Worm (Caenorhabditis elegans): Measurements from ENCODE around the gene lpr-6.

The lpr-6 gene

ce11 chrX:11079667-11080066 is 19.9 kb downstream of the lpr-6 start, which contains the start of gene W04G3.13:
TSS of gene W04G3.13 (minus strand) at chrX:11079767.
- TF ChIP-seq nfya-1 (tag; optimal IDR thresholded peaks at IDR 0.05) (no peak), pros-1 (tag; optimal IDR thresholded peaks at IDR 0.05) (no peak), ceh-9 (tag; optimal IDR thresholded peaks at IDR 0.05) (no peak), ceh-19 (GFP tag; optimal IDR thresholded peaks at IDR 0.05) (no peak), K02D7.2 (tag; optimal IDR thresholded peaks at IDR 0.05) (no peak), ceh-24 (tag; optimal IDR thresholded peaks at IDR 0.05) (no peak), ceh-34 (tag; optimal IDR thresholded peaks at IDR 0.05) (no peak), fkh-6 (tag; optimal IDR thresholded peaks at IDR 0.05) (no peak), tbx-7 (tag; optimal IDR thresholded peaks at IDR 0.05) (no peak), sox-4 (tag; optimal IDR thresholded peaks at IDR 0.05) (no peak), pat-9 (tag; optimal IDR thresholded peaks at IDR 0.05) (no peak), nhr-232 (tag; optimal IDR thresholded peaks at IDR 0.05) (no peak), syd-9 (tag; optimal IDR thresholded peaks at IDR 0.05) (no peak), odd-2 (tag; optimal IDR thresholded peaks at IDR 0.05) (no peak), mec-3 (tag; optimal IDR thresholded peaks at IDR 0.05; ENCODE audit: borderline replicate concordance) (no peak), F13H6.1 (tag; optimal IDR thresholded peaks at IDR 0.05) (no peak), tbx-2 (tag; optimal IDR thresholded peaks at IDR 0.05) (no peak), gmeb-2 (tag; optimal IDR thresholded peaks at IDR 0.05) (no peak), npax-4 (tag; optimal IDR thresholded peaks at IDR 0.05) (no peak)

ce11 chrX:11080170-11080728 is 20.5 kb downstream of the lpr-6 start, which contains the start of gene sulp-7:
TSS of gene sulp-7 (plus strand) at chrX:11080678.
- TF ChIP-seq pag-3 (tag; optimal IDR thresholded peaks at IDR 0.05; ENCODE audit: borderline replicate concordance) (no peak), eyg-1 (tag; optimal IDR thresholded peaks at IDR 0.05) (no peak), zip-5 (tag; optimal IDR thresholded peaks at IDR 0.05) (no peak), nhr-232 (tag; optimal IDR thresholded peaks at IDR 0.05) (no peak), unc-86 (tag; optimal IDR thresholded peaks at IDR 0.05) (no peak), madf-2 (tag; optimal IDR thresholded peaks at IDR 0.05) (no peak), hlh-6 (tag; optimal IDR thresholded peaks at IDR 0.05) (no peak), K02D7.2 (tag; optimal IDR thresholded peaks at IDR 0.05) (no peak), ceh-30 (tag; optimal IDR thresholded peaks at IDR 0.05) (no peak)

ce11 chrX:11085162-11085561 is 25.4 kb downstream of the lpr-6 start, which contains the start of gene W04G3.7:
TSS of gene W04G3.7 (minus strand) at chrX:11085262.
- TF ChIP-seq T23F11.4 (GFP tag; optimal IDR thresholded peaks at IDR 0.05) = no peak
- TF ChIP-seq pag-3 (tag; optimal IDR thresholded peaks at IDR 0.05; ENCODE audit: borderline replicate concordance) = no peak
- no peak for TF ChIP-seq pha-2 (tag; optimal IDR thresholded peaks at IDR 0.05)
- TF ChIP-seq unc-42 (tag; optimal IDR thresholded peaks at IDR 0.05) = no peak
- no peak for TF ChIP-seq pat-9 (tag; optimal IDR thresholded peaks at IDR 0.05)
- TF ChIP-seq rnt-1 (tag; optimal IDR thresholded peaks at IDR 0.05) = no peak
- TF ChIP-seq eyg-1 (tag; optimal IDR thresholded peaks at IDR 0.05) = no peak
- TF ChIP-seq K02D7.2 (tag; optimal IDR thresholded peaks at IDR 0.05) = no peak
- TF ChIP-seq ceh-30 (tag; optimal IDR thresholded peaks at IDR 0.05) = no peak
- no peak for TF ChIP-seq sox-2 (GFP tag; IDR thresholded peaks at IDR 0.05)
- no peak for TF ChIP-seq nhr-232 (tag; optimal IDR thresholded peaks at IDR 0.05)
- no peak for TF ChIP-seq Y22D7AL.16 (tag; optimal IDR thresholded peaks at IDR 0.05)
- TF ChIP-seq K09A11.1 (tag; optimal IDR thresholded peaks at IDR 0.05; ENCODE audit: insufficient read depth) = no peak
- TF ChIP-seq ceh-6 (GFP tag; optimal IDR thresholded peaks at IDR 0.05) = no peak
- TF ChIP-seq unc-55 (GFP tag; optimal IDR thresholded peaks at IDR 0.05) = no peak
- TF ChIP-seq pha-4 (tag; optimal IDR thresholded peaks at IDR 0.05) = no peak
- TF ChIP-seq fkh-6 (tag; optimal IDR thresholded peaks at IDR 0.05) = no peak
- TF ChIP-seq ceh-19 (GFP tag; optimal IDR thresholded peaks at IDR 0.05) = no peak

- TF ChIP-seq hlh-6 (tag; optimal IDR thresholded peaks at IDR 0.05) (no peak), ttx-3 (tag; optimal IDR thresholded peaks at IDR 0.05) (no peak), elt-2 (tag; optimal IDR thresholded peaks at IDR 0.05) (no peak), pqm-1 (tag; optimal IDR thresholded peaks at IDR 0.05) (no peak), dve-1 (tag; optimal IDR thresholded peaks at IDR 0.05) (no peak), dmd-4 (tag; optimal IDR thresholded peaks at IDR 0.05; ENCODE audit: borderline replicate concordance) (no peak), npax-4 (tag; optimal IDR thresholded peaks at IDR 0.05) (no peak), K02D7.2 (tag; optimal IDR thresholded peaks at IDR 0.05) (no peak), madf-2 (tag; optimal IDR thresholded peaks at IDR 0.05) (no peak), fkh-6 (tag; optimal IDR thresholded peaks at IDR 0.05) (no peak), ceh-24 (tag; optimal IDR thresholded peaks at IDR 0.05) (no peak), rnt-1 (tag; optimal IDR thresholded peaks at IDR 0.05) (no peak), ceh-45 (GFP tag; IDR thresholded peaks at IDR 0.05) (no peak), lim-6 (tag; optimal IDR thresholded peaks at IDR 0.05) (no peak), unc-42 (tag; optimal IDR thresholded peaks at IDR 0.05) (no peak), hlh-15 (tag; optimal IDR thresholded peaks at IDR 0.05) (no peak)
These were observed 29.2 kb downstream of the lpr-6 start, which contains the start of gene W04G3.11 for ce11 chrX:11088952-11089351. TSS of gene W04G3.11 (plus strand) at chrX:11089195.
